Fruit fly (Drosophila melanogaster) whole organism, embryonic: ENCODE results near the gene Sgsh.

Experiments used
- ATbp ChIP-seq: fragments of 200-800 bp; sonication (Bioruptor generic); optimal IDR thresholded peaks from 2 replicates; lab custom pipeline; 2017; ENCODE audit warnings: missing biosample characterization, mild to moderate bottlenecking, missing genetic modification characterization, missing genetic modification reagents
- Adf1 ChIP-seq: fragments of 200-800 bp; sonication (Bioruptor generic); IDR thresholded peaks from 2 replicates; pipeline ENCODE4 v1.3.6; 2022; ENCODE audit warnings: missing biosample characterization, missing genetic modification characterization
- Bdp1 ChIP-seq: fragments of 200-800 bp; sonication (Bioruptor generic); optimal IDR thresholded peaks from 3 replicates; lab custom pipeline; 2016; ENCODE audit warnings: missing biosample characterization, missing genetic modification characterization
- BtbVII ChIP-seq: fragments of 200-800 bp; sonication (Bioruptor generic); optimal IDR thresholded peaks from 3 replicates; lab custom pipeline; 2017; ENCODE audit warnings: missing biosample characterization, mild to moderate bottlenecking, missing genetic modification characterization
- CG11247 ChIP-seq: fragments of 200-800 bp; sonication (Bioruptor generic); IDR thresholded peaks from 2 replicates; pipeline ENCODE4 v1.3.6; 2022; ENCODE audit warnings: missing biosample characterization, missing genetic modification characterization
- CG11560 ChIP-seq: fragments of 200-800 bp; sonication (Bioruptor generic); IDR thresholded peaks from 3 replicates; pipeline ENCODE4 v1.3.6; 2022; ENCODE audit warnings: missing biosample characterization, missing genetic modification characterization
- CG1529 ChIP-seq: fragments of 200-800 bp; sonication (Bioruptor generic); optimal IDR thresholded peaks from 3 replicates; lab custom pipeline; 2018; ENCODE audit warnings: missing biosample characterization, missing genetic modification characterization
- CG16779 ChIP-seq: fragments of 200-800 bp; sonication (Bioruptor generic); IDR thresholded peaks from 2 replicates; pipeline ENCODE4 v1.3.6; 2022; ENCODE audit warnings: missing biosample characterization, missing genetic modification characterization
- CG32767 ChIP-seq: fragments of 200-800 bp; sonication (Bioruptor generic); IDR thresholded peaks from 2 replicates; pipeline ENCODE4 v1.3.6; 2022; ENCODE audit warnings: missing biosample characterization, missing genetic modification characterization
- CG33557 ChIP-seq: fragments of 200-800 bp; sonication (Bioruptor generic); optimal IDR thresholded peaks from 2 replicates; lab custom pipeline; 2019; ENCODE audit warnings: missing biosample characterization, mild to moderate bottlenecking, missing genetic modification characterization, moderate library complexity
- CG4854 ChIP-seq: fragments of 200-800 bp; sonication (Bioruptor generic); optimal IDR thresholded peaks from 2 replicates; lab custom pipeline; 2016; ENCODE audit warnings: missing biosample characterization, missing genetic modification characterization, inconsistent platforms
- CG7357 ChIP-seq: fragments of 200-800 bp; sonication (Bioruptor generic); IDR thresholded peaks from 3 replicates; pipeline ENCODE4 v1.3.6; 2022; ENCODE audit warnings: missing biosample characterization, missing genetic modification characterization
- Deaf1 ChIP-seq: fragments of 200-800 bp; optimal IDR thresholded peaks from 3 replicates; lab custom pipeline; 2019; ENCODE audit warnings: missing biosample characterization, mild to moderate bottlenecking, missing genetic modification characterization, moderate library complexity
- Dll ChIP-seq: fragments of 200-800 bp; sonication (Bioruptor generic); IDR thresholded peaks from 4 replicates; pipeline ENCODE4 v1.3.6; 2022; ENCODE audit warnings: missing biosample characterization, missing genetic modification characterization; ENCODE audit not compliant: partially characterized antibody
- Ets65A ChIP-seq: fragments of 200-800 bp; sonication (Bioruptor generic); peaks from one replicate; lab custom pipeline; 2016; ENCODE audit warnings: missing biosample characterization, missing genetic modification characterization
- GATAe ChIP-seq: fragments of 200-800 bp; sonication (Bioruptor generic); conservative IDR thresholded peaks from 2 replicates; pipeline ENCODE4 v1.3.6; 2022; ENCODE audit warnings: missing biosample characterization, missing genetic modification characterization
- HLH3B ChIP-seq: fragments of 200-800 bp; sonication (Bioruptor generic); IDR thresholded peaks from 2 replicates; pipeline ENCODE4 v1.3.6; 2022; ENCODE audit warnings: missing biosample characterization, missing genetic modification characterization
- NK7.1 ChIP-seq: fragments of 200-800 bp; sonication (Bioruptor generic); optimal IDR thresholded peaks from 3 replicates; lab custom pipeline; 2016; ENCODE audit warnings: missing biosample characterization, missing genetic modification characterization
- Side ChIP-seq: fragments of 200-800 bp; sonication (Bioruptor generic); optimal IDR thresholded peaks from 2 replicates; lab custom pipeline; 2016; ENCODE audit warnings: missing biosample characterization, missing genetic modification characterization
- Trl ChIP-seq, 3 experiments: fragments of >200 bp in 2 of 3; fragments of 200-800 bp in 1 of 3; sonication (Bioruptor generic) in 1 of 3; optimal IDR thresholded peaks; 2 replicates in 1 of 3; 3 replicates in 2 of 3; lab custom pipeline; 2016 to 2017; ENCODE audit warnings: missing biosample characterization in 1 of 3, missing genetic modification characterization in 1 of 3
- Xrp1 ChIP-seq: fragments of 200-800 bp; sonication (Bioruptor generic); IDR thresholded peaks from 2 replicates; pipeline ENCODE4 v1.3.6; 2022; ENCODE audit warnings: missing biosample characterization, missing genetic modification characterization
- abd-A ChIP-seq: fragments of 200-800 bp; sonication (Bioruptor generic); optimal IDR thresholded peaks from 3 replicates; lab custom pipeline; 2019; ENCODE audit warnings: missing biosample characterization, mild to moderate bottlenecking, missing genetic modification characterization, moderate library complexity
- ara ChIP-seq: fragments of 200-800 bp; sonication (Bioruptor generic); IDR thresholded peaks from 2 replicates; pipeline ENCODE4 v1.3.6; 2022; ENCODE audit warnings: missing biosample characterization, missing genetic modification characterization
- bab2 ChIP-seq: fragments of 200-800 bp; sonication (Bioruptor generic); optimal IDR thresholded peaks from 2 replicates; lab custom pipeline; 2016; ENCODE audit warnings: missing biosample characterization, missing genetic modification characterization
- cg ChIP-seq: fragments of 200-800 bp; sonication (Bioruptor generic); optimal IDR thresholded peaks from 3 replicates; lab custom pipeline; 2019; ENCODE audit warnings: missing biosample characterization, mild to moderate bottlenecking, missing genetic modification characterization, moderate library complexity
- chinmo ChIP-seq: fragments of 200-800 bp; sonication (Bioruptor generic); IDR thresholded peaks from 4 replicates; pipeline ENCODE4 v1.3.6; 2022; ENCODE audit warnings: missing biosample characterization, missing genetic modification characterization; ENCODE audit not compliant: partially characterized antibody
- ewg ChIP-seq: fragments of 200-800 bp; sonication (Bioruptor generic); optimal IDR thresholded peaks from 3 replicates; lab custom pipeline; 2017; ENCODE audit warnings: mild to moderate bottlenecking, missing biosample characterization, missing genetic modification reagents, missing genetic modification characterization
- gcm ChIP-seq: fragments of 200-800 bp; sonication (Bioruptor generic); optimal IDR thresholded peaks from 2 replicates; lab custom pipeline; 2019; ENCODE audit warnings: missing biosample characterization, mild to moderate bottlenecking, missing genetic modification characterization, moderate library complexity
- gem ChIP-seq: fragments of 200-800 bp; sonication (Bioruptor generic); optimal IDR thresholded peaks from 2 replicates; lab custom pipeline; 2019; ENCODE audit warnings: missing biosample characterization, mild to moderate bottlenecking, missing genetic modification characterization, moderate library complexity
- grau ChIP-seq: fragments of 200-800 bp; optimal IDR thresholded peaks from 3 replicates; lab custom pipeline; 2019; ENCODE audit warnings: missing biosample characterization, mild to moderate bottlenecking, missing genetic modification characterization, moderate library complexity
- grn ChIP-seq: fragments of 200-800 bp; sonication (Bioruptor generic); optimal IDR thresholded peaks from 3 replicates; lab custom pipeline; 2017; ENCODE audit warnings: missing biosample characterization, missing genetic modification characterization
- jigr1 ChIP-seq: fragments of 200-800 bp; sonication (Bioruptor generic); IDR thresholded peaks from 3 replicates; pipeline ENCODE4 v1.3.6; 2022; ENCODE audit warnings: missing biosample characterization, missing genetic modification characterization
- kni ChIP-seq: fragments of 200-800 bp; sonication (Bioruptor generic); optimal IDR thresholded peaks from 3 replicates; lab custom pipeline; 2017; ENCODE audit warnings: mild to moderate bottlenecking, missing biosample characterization, missing genetic modification reagents, missing genetic modification characterization
- oc ChIP-seq: fragments of 200-800 bp; sonication (Bioruptor generic); optimal IDR thresholded peaks from 2 replicates; lab custom pipeline; 2018; ENCODE audit warnings: missing biosample characterization, mild to moderate bottlenecking, missing genetic modification characterization, moderate library complexity
- otp ChIP-seq: fragments of 200-800 bp; sonication (Bioruptor generic); IDR thresholded peaks from 3 replicates; pipeline ENCODE4, ENCODE4 v1.3.6; 2022; ENCODE audit warnings: missing biosample characterization, missing genetic modification characterization
- prd ChIP-seq, 3 experiments: fragments of >200 bp in 2 of 3; fragments of 200-800 bp in 1 of 3; sonication (Bioruptor generic) in 1 of 3; optimal IDR thresholded peaks in 2 of 3; IDR thresholded peaks in 1 of 3; 2 replicates in 2 of 3; 3 replicates in 1 of 3; pipeline versions ENCODE4 v1.3.6 to Lab custom; 2017 to 2022; ENCODE audit warnings: missing biosample characterization in 1 of 3, missing genetic modification characterization in 1 of 3
- row ChIP-seq: fragments of 200-800 bp; sonication (Bioruptor generic); IDR thresholded peaks from 3 replicates; pipeline ENCODE4 v1.3.6; 2022; ENCODE audit warnings: missing biosample characterization, missing genetic modification characterization
- sens ChIP-seq: fragments of 200-800 bp; sonication (Bioruptor generic); peaks from one replicate; lab custom pipeline; 2016; ENCODE audit warnings: missing biosample characterization, missing genetic modification characterization
- sna ChIP-seq: fragments of 200-800 bp; sonication (Bioruptor generic); IDR thresholded peaks from 2 replicates; pipeline ENCODE4 v1.3.6; 2022; ENCODE audit warnings: missing biosample characterization, missing genetic modification characterization; ENCODE audit not compliant: partially characterized antibody
- trh ChIP-seq: fragments of 200-800 bp; sonication (Bioruptor generic); optimal IDR thresholded peaks from 2 replicates; lab custom pipeline; 2016; ENCODE audit warnings: missing biosample characterization, missing genetic modification characterization
- z ChIP-seq: fragments of 200-800 bp; sonication (Bioruptor generic); IDR thresholded peaks from 3 replicates; pipeline ENCODE4 v1.3.6; 2022; ENCODE audit warnings: missing biosample characterization, missing genetic modification characterization
- zen ChIP-seq: fragments of 200-800 bp; sonication (Bioruptor generic); optimal IDR thresholded peaks from 3 replicates; lab custom pipeline; 2018; ENCODE audit warnings: missing biosample characterization, mild to moderate bottlenecking, missing genetic modification characterization, moderate library complexity

The Sgsh gene

dm6 chr3R:18912782-18913331 is at the start of gene Sgsh:
TSS of gene Sgsh (minus strand) at chr3R:18912922.
- TF ChIP-seq Xrp1 (GFP tag; lab: Robert Waterston, UW) = peak; percentile 49; the same call in 1 of the 2 replicates
- 0 out of 2 replicates have a peak, but pooled peaks have one; percentile 19 for TF ChIP-seq ara (GFP tag; lab: Robert Waterston, UW)
- TF ChIP-seq Bdp1 (GFP tag; lab: Kevin White, UChicago) = no peak
- TF ChIP-seq CG11560 (tag; lab: Robert Waterston, UW) = no peak
- TF ChIP-seq zen (tag; lab: Kevin White, UChicago) = peak; percentile 21
- TF ChIP-seq Trl (optimal IDR thresholded peaks at IDR 0.05; lab: Kevin White, UChicago) = peak in 1 of 2 experiments; percentile 54
- no peak for TF ChIP-seq Trl (GFP tag; optimal IDR thresholded peaks at IDR 0.05; lab: Kevin White, UChicago)
- TF ChIP-seq gem = peak; percentile 1
- no peak for TF ChIP-seq CG32767 (GFP tag; lab: Robert Waterston, UW)
- no peak for TF ChIP-seq prd (optimal IDR thresholded peaks at IDR 0.05; lab: Kevin White, UChicago)
- 0 out of 3 replicates have a peak, but pooled peaks have one; percentile 5 for TF ChIP-seq prd (GFP tag; IDR thresholded peaks at IDR 0.05; lab: Robert Waterston, UW)
- TF ChIP-seq ATbp (GFP tag; lab: Kevin White, UChicago) = no peak
- no peak for TF ChIP-seq bab2
- TF ChIP-seq z = 0 out of 3 replicates have a peak, but pooled peaks have one; percentile 30
- TF ChIP-seq oc (tag; lab: Kevin White, UChicago) = peak; percentile 54
- peak; percentile 82 for TF ChIP-seq kni
- TF ChIP-seq sens = peak; percentile 54
- TF ChIP-seq row (GFP tag; lab: Robert Waterston, UW) = peak; percentile 30; the same call in 2 of the 3 replicates
- peak; percentile 87 for TF ChIP-seq grau (tag; lab: Kevin White, UChicago)
- no peak for TF ChIP-seq otp (GFP tag; lab: Robert Waterston, UW)

- TF ChIP-seq abd-A (tag; lab: Kevin White, UChicago) (peak; percentile 8), CG11247 (GFP tag; lab: Robert Waterston, UW) (no peak), BtbVII (GFP tag; lab: Kevin White, UChicago) (no peak), Dll (GFP tag; lab: Robert Waterston, UW) (no peak), Ets65A (GFP tag; lab: Kevin White, UChicago) (peak; percentile 70), gcm (GFP tag; lab: Kevin White, UChicago) (no peak), trh (no peak), CG7357 (GFP tag; lab: Robert Waterston, UW) (no peak), NK7.1 (no peak), CG1529 (GFP tag; lab: Kevin White, UChicago) (no peak), HLH3B (GFP tag; lab: Robert Waterston, UW) (no peak), Deaf1 (peak; percentile 78), jigr1 (GFP tag; lab: Robert Waterston, UW) (no peak), Trl (optimal IDR thresholded peaks at IDR 0.05; lab: Kevin White, UChicago) (peak in 1 of 2 experiments; percentile 14), Trl (GFP tag; optimal IDR thresholded peaks at IDR 0.05; lab: Kevin White, UChicago) (no peak), CG16779 (GFP tag; lab: Robert Waterston, UW) (0 out of 2 replicates have a peak, but pooled peaks have one; percentile 10), CG33557 (GFP tag; lab: Kevin White, UChicago) (no peak), Side (GFP tag; lab: Kevin White, UChicago) (no peak)
Measured at dm6 chr3R:18949896-18950295, 37.2 kb upstream of the Sgsh start, which contains the start of gene CG43732. TSS of gene CG43732 (plus strand) at chr3R:18950196.

- TF ChIP-seq GATAe (GFP tag; lab: Robert Waterston, UW) (peak; percentile 90), grn (GFP tag; lab: Kevin White, UChicago) (peak; percentile 13), Trl (optimal IDR thresholded peaks at IDR 0.05; lab: Kevin White, UChicago) (peak; percentile 22 to 48), Trl (GFP tag; optimal IDR thresholded peaks at IDR 0.05; lab: Kevin White, UChicago) (no peak), ewg (peak; percentile 85), Dll (GFP tag; lab: Robert Waterston, UW) (no peak), chinmo (GFP tag; lab: Robert Waterston, UW) (0 out of 4 replicates have a peak, but pooled peaks have one; percentile 12), sna (GFP tag; lab: Robert Waterston, UW) (0 out of 2 replicates have a peak, but pooled peaks have one; percentile 14), Adf1 (peak; percentile 7; the same call in 1 of the 2 replicates), cg (GFP tag; lab: Kevin White, UChicago) (no peak), row (GFP tag; lab: Robert Waterston, UW) (peak; percentile 61; the same call in 1 of the 3 replicates), abd-A (tag; lab: Kevin White, UChicago) (peak; percentile 51), CG4854 (GFP tag; lab: Kevin White, UChicago) (no peak)
Measured at dm6 chr3R:18949131-18949530, 36.4 kb upstream of the Sgsh start.
